Worm (Caenorhabditis elegans): ENCODE measurements around the gene srr-2.

DNA sequence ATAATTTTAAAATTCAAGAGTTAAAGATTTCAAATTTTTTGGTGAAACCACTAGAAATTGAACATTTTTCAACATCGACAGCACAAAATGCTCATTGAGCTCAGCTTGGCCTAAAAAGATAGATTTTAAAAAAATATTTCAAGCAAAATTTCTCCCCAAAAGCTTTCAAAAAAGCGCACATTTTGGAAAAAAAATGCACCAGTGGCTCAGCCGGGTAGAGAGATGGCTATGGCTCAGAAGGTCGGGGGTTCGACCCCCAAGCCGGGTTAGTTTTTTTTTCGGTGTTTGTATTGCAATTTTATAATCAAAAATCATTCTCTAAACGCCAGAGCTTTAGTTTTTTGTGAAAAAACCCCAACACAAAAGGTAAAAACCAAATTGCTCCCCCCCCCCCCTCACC, 39.2 kb downstream of the srr-2 start:
- TF ChIP-seq atf-7 (tag; optimal IDR thresholded peaks at IDR 0.05) (no peak), dpl-1 (GFP tag; optimal IDR thresholded peaks at IDR 0.05) (no peak), attf-3 (GFP tag; conservative IDR thresholded peaks at IDR 0.05) (no peak), K11D2.4 (GFP tag; IDR thresholded peaks at IDR 0.05) (no peak)

Measured in whole organism, young adult.